Worm (Caenorhabditis elegans) whole organism, late embryonic: Measurements from ENCODE around the gene lelo-4.

Experiments used
- Y22D7AL.16 ChIP-seq: sonication (generic microtip); optimal IDR thresholded peaks from 2 replicates; lab custom pipeline; 2016; ENCODE audit warnings: missing genetic modification characterization, missing compliant biosample characterization
- ama-1 ChIP-seq: fragments of 150-350 bp; optimal IDR thresholded peaks from 2 replicates; lab custom pipeline; 2014
- ceh-45 ChIP-seq: fragments of 200-800 bp; sonication (Bioruptor generic); IDR thresholded peaks from 2 replicates; pipeline ENCODE4 v1.3.6; 2022; ENCODE audit warnings: missing genetic modification reagents, missing genetic modification characterization, missing compliant biosample characterization
- ets-4 ChIP-seq: sonication (generic microtip); optimal IDR thresholded peaks from 2 replicates; lab custom pipeline; 2016; ENCODE audit warnings: missing genetic modification characterization, missing compliant biosample characterization
- nfya-1 ChIP-seq: sonication (generic microtip); optimal IDR thresholded peaks from 2 replicates; lab custom pipeline; 2017; ENCODE audit warnings: missing genetic modification characterization, mild to moderate bottlenecking, missing compliant biosample characterization, antibody characterized with exemption, moderate library complexity
- pag-3 ChIP-seq: sonication (generic microtip); optimal IDR thresholded peaks from 2 replicates; lab custom pipeline; 2016; ENCODE audit warnings: missing compliant biosample characterization, missing genetic modification characterization, borderline replicate concordance
- pax-1 ChIP-seq: fragments of 150-350 bp; optimal IDR thresholded peaks from 2 replicates; lab custom pipeline; 2014; ENCODE audit warnings: missing biosample characterization, missing genetic modification characterization
- pha-4 ChIP-seq: fragments of 150-350 bp; optimal IDR thresholded peaks from 2 replicates; lab custom pipeline; 2018; ENCODE audit warnings: missing biosample characterization, missing genetic modification reagents, missing genetic modification characterization
- ref-2 ChIP-seq: sonication (generic microtip); optimal IDR thresholded peaks from 2 replicates; lab custom pipeline; 2016; ENCODE audit warnings: missing genetic modification characterization, missing compliant biosample characterization

- TF ChIP-seq nfya-1 (tag; lab: Kevin White, UChicago) (no peak), pax-1 (no peak), ref-2 (no peak), ets-4 (no peak), pha-4 (tag; lab: Kevin White, UChicago) (no peak), pag-3 (tag; lab: Kevin White, UChicago) (no peak), ama-1 (lab: Kevin White, UChicago) (no peak), Y22D7AL.16 (tag; lab: Kevin White, UChicago) (no peak), ceh-45 (no peak)
Measured at ce11 chrII:5719848-5720247, 5.1 kb downstream of the lelo-4 start, which contains the start of gene damt-1.
